Worm (Caenorhabditis elegans) whole organism, young adult: ENCODE data around the gene clec-24.

Experiments used
- ama-1 ChIP-seq, 3 experiments: fragments of 150-350 bp in 1 of 3; sonication (generic microtip) in 2 of 3; optimal IDR thresholded peaks; 2 replicates each; lab custom pipeline; 2014 to 2018; ENCODE audit warnings: missing biosample characterization in 2 of 3, missing genetic modification characterization in 2 of 3, missing genetic modification reagents in 2 of 3
- athp-1 ChIP-seq: sonication (generic microtip); optimal IDR thresholded peaks from 2 replicates; lab custom pipeline; 2017; ENCODE audit warnings: mild to moderate bottlenecking, missing genetic modification characterization, missing compliant biosample characterization
- mxl-1 ChIP-seq: sonication (generic microtip); optimal IDR thresholded peaks from 2 replicates; lab custom pipeline; 2016; ENCODE audit warnings: missing genetic modification characterization, missing compliant biosample characterization
- nfya-1 ChIP-seq: sonication (generic microtip); optimal IDR thresholded peaks from 2 replicates; lab custom pipeline; 2017; ENCODE audit warnings: antibody characterized with exemption, missing compliant biosample characterization, missing genetic modification characterization, borderline replicate concordance; ENCODE audit not compliant: insufficient read depth
- rcor-1 ChIP-seq: fragments of 200-800 bp; sonication (Bioruptor generic); IDR thresholded peaks from 2 replicates; pipeline ENCODE4 v1.3.6; 2022; ENCODE audit warnings: missing genetic modification reagents, missing genetic modification characterization, missing compliant biosample characterization
- snpc-1.1 ChIP-seq: sonication (generic microtip); optimal IDR thresholded peaks from 2 replicates; lab custom pipeline; 2017; ENCODE audit warnings: missing genetic modification characterization, mild to moderate bottlenecking, missing compliant biosample characterization, antibody characterized with exemption, moderate library complexity, missing genotype, missing genetic modification reagents; ENCODE audit not compliant: insufficient read depth
- snpc-4 ChIP-seq, 5 experiments: fragments of 150-350 bp in 1 of 5; sonication (generic microtip) in 4 of 5; optimal IDR thresholded peaks; 2 replicates each; lab custom pipeline; 2014 to 2018; ENCODE audit warnings: missing genetic modification characterization in 5 of 5, missing biosample characterization in 3 of 5, antibody characterized with exemption in 2 of 5, mild to moderate bottlenecking in 2 of 5, missing compliant biosample characterization in 2 of 5, missing genotype in 2 of 5, moderate library complexity in 2 of 5, missing genetic modification reagents in 1 of 5

- TF ChIP-seq ama-1 (optimal IDR thresholded peaks at IDR 0.05; lab: Kevin White, UChicago): no peak
- no peak for TF ChIP-seq ama-1 (GFP tag; optimal IDR thresholded peaks at IDR 0.05; lab: Kevin White, UChicago)
- TF ChIP-seq snpc-1.1 (tag; lab: Kevin White, UChicago): no peak
- no peak for TF ChIP-seq snpc-4 (GFP tag; optimal IDR thresholded peaks at IDR 0.05; lab: Kevin White, UChicago)
- TF ChIP-seq snpc-4 (tag; optimal IDR thresholded peaks at IDR 0.05; lab: Kevin White, UChicago): no peak
- TF ChIP-seq nfya-1: no peak
- TF ChIP-seq mxl-1 (tag; lab: Kevin White, UChicago): no peak
- no peak for TF ChIP-seq rcor-1 (GFP tag; lab: Robert Waterston, UW)
- no peak for TF ChIP-seq athp-1 (tag; lab: Kevin White, UChicago)
Observed at ce11 chrV:16909871-16910270, 48.1 kb downstream of the clec-24 start, which contains the start of gene F09C6.16.
